Fruit fly (Drosophila melanogaster): ENCODE data around the gene Syx5.

Gene Syx5

DNA sequence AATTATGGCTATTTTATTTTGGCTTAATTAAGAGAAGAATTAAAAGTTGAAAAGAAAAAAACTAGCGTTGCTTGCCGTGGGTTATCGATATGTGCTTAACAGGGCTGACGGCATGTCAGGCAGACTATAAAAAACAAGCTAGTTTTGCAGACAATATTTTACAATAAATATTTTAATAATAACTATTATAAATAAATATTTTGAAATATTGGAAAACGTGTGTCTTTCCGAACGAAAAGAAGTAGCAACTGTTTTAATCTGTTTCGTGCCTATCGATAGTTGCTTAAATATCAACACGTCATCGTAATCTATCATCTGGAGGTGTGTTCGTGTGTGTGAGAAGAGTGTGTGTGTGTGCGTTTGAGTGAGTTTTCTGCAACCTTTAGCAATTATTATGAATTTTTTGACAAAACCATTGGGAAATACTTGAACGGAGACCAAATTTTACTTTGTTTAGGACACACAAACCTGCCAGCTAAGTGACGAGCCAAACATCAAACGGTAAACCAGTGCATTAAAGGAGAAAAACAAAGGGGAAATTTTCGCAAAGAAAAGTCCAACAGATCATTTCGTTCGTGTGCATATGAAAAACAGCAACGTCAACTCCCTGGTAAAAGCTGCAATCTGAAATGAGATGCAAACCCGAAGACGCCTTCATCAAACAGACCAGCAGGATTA lies at the start of gene Syx5, which contains the start of gene CG5861:
TSS of gene Syx5 (plus strand) at position 321 of the 678 bp plus-strand sequence.
TSS of gene CG5861 (minus strand) at position 273 of the 678 bp plus-strand sequence.
- TF ChIP-seq toe (GFP tag; optimal IDR thresholded peaks at IDR 0.05), result no peak
- TF ChIP-seq CG14711 (tag; optimal IDR thresholded peaks at IDR 0.05), result peak; percentile 76
- no peak for TF ChIP-seq kay (GFP tag; ENCODE audit: borderline replicate concordance)
- peak; percentile 46 to 65 for TF ChIP-seq cnc (optimal IDR thresholded peaks at IDR 0.05)
- TF ChIP-seq CG7101 (tag; optimal IDR thresholded peaks at IDR 0.05), result peak; percentile 78
- peak; percentile 28 for TF ChIP-seq Clk (GFP tag; optimal IDR thresholded peaks at IDR 0.05)
- TF ChIP-seq Mnt (GFP tag; optimal IDR thresholded peaks at IDR 0.05), result peak; percentile 66
- peak; percentile 42 for TF ChIP-seq CG7045 (GFP tag; optimal IDR thresholded peaks at IDR 0.05)
- TF ChIP-seq Crg-1 (GFP tag; optimal IDR thresholded peaks at IDR 0.05), result peak; percentile 35
- peak; percentile 89 for TF ChIP-seq tj (GFP tag; optimal IDR thresholded peaks at IDR 0.05)
- peak; percentile 55 for TF ChIP-seq pad (GFP tag; optimal IDR thresholded peaks at IDR 0.05)
- TF ChIP-seq cic (GFP tag; optimal IDR thresholded peaks at IDR 0.05), result peak; percentile 59
- TF ChIP-seq CG12768 (GFP tag; optimal IDR thresholded peaks at IDR 0.05), result peak; percentile 58
- peak; percentile 9 for TF ChIP-seq ovo (GFP tag; optimal IDR thresholded peaks at IDR 0.05)
- TF ChIP-seq Hr96 (GFP tag; optimal IDR thresholded peaks at IDR 0.05), result no peak
- no peak for TF ChIP-seq CG5204 (GFP tag; optimal IDR thresholded peaks at IDR 0.05)
- TF ChIP-seq CG1620 (GFP tag; optimal IDR thresholded peaks at IDR 0.05), result no peak
- peak; percentile 15 for TF ChIP-seq CG33017 (tag; optimal IDR thresholded peaks at IDR 0.05)
- TF ChIP-seq CG11617 (GFP tag; optimal IDR thresholded peaks at IDR 0.05), result peak; percentile 72
- TF ChIP-seq bab1 (GFP tag; optimal IDR thresholded peaks at IDR 0.05), result peak; percentile 78

DNA sequence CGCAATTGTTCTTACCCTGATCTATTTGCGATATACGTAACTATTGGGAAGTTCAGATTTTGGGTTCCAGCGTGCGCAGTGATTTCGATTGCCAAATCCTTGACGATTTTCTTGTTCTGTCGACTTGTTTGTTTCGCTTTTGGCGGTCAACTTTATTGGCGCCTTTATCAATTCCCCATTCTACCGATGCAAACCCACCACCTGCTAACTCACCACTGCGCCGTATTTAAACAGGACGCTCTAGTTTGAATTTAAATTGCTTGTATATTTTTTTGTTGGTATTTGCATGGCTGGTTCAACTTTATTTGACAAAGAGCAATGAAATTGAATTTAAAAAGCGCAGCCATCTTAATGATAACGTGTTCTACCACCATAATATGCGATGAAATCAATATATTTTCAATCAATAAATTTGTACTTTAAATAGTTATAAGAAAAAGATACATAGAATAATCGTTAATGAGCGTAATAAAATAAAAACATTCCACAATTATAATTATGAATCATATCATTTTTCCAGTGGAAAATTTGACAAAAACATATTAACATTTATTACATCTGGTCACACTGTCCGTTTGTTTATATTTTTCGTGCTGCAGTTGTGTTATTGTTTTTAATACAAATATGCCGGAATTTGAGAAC lies 45.4 kb upstream of the Syx5 start, which contains the start of the genes twe and CG4935:
TSS of gene twe (minus strand) at position 302 of the 642 bp plus-strand sequence.
TSS of gene CG4935 (plus strand) at position 566 of the 642 bp plus-strand sequence.
- TF ChIP-seq toe (GFP tag; optimal IDR thresholded peaks at IDR 0.05) (no peak), bab1 (GFP tag; optimal IDR thresholded peaks at IDR 0.05) (peak; percentile 32)

DNA sequence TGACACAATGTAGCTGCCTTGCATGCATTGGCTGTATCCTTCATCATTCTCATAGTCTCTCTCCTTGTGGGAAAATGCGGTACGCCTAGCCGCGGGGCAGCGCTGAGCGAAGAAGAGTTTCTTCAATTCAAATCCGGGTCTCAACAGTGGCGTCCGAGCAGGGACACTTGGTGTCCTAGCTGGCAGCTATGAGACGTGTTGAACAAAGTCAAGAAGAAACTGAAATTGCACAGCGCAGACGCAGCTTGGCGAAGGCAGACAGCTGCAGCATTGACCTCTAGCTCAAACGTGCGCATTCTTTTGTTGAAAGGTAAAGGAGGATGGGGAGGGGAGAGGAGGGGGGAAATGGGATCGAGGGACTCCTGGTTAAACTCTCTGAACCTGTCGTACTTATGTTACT lies 43.4 kb upstream of the Syx5 start:
- no peak for TF ChIP-seq cic (GFP tag; optimal IDR thresholded peaks at IDR 0.05)

DNA sequence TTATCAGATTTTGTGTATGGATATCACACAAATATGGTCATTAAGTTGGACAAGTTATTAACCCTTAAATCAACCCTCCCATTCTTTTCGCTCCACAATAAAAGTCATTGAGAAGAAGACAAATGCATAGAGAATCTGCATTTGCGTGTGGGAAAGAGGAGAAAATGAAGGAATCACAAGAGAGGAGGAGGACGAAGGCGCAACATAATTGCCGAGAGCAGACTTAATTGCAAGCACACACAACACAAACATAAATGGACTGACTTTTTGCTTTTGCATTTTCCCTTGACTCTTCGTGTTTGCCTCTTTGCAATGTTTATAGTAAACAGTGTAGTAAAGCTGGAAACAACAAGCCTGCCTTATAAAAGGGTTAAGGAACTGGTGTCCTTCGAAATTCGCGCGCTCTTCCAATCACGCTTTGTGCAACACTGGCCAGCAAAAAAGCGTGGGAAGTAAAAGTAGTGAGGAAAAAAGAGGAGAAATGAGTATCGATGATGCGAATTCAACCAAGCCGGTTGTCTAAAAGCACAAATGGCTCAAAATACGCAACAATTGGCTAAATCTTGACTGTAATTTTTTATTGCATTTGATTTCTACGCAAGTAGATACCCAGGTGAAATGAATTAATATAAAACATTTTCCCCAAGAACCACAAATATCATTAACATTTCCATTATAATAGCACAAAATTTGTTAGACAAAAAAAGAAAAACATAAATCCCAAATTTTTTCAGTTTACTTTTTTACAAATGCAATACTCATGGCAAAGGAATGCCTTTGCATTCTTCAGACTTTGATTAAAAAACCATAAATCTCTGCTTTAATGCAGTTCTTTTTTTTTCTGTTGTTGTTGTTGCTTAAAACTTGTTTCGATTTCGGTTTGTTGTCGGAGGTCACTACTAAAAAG lies 39.7 kb upstream of the Syx5 start:
- TF ChIP-seq ovo (GFP tag; optimal IDR thresholded peaks at IDR 0.05), result no peak
- no peak for TF ChIP-seq tj (GFP tag; optimal IDR thresholded peaks at IDR 0.05)
- TF ChIP-seq CG12768 (GFP tag; optimal IDR thresholded peaks at IDR 0.05), result no peak
- TF ChIP-seq cnc (optimal IDR thresholded peaks at IDR 0.05), result no peak
- no peak for TF ChIP-seq toe (GFP tag; optimal IDR thresholded peaks at IDR 0.05)
- no peak for TF ChIP-seq kay (GFP tag; ENCODE audit: borderline replicate concordance)
- TF ChIP-seq Hr96 (GFP tag; optimal IDR thresholded peaks at IDR 0.05), result no peak
- no peak for TF ChIP-seq CG7045 (GFP tag; optimal IDR thresholded peaks at IDR 0.05)
- no peak for TF ChIP-seq Crg-1 (GFP tag; optimal IDR thresholded peaks at IDR 0.05)
- no peak for TF ChIP-seq CG5204 (GFP tag; optimal IDR thresholded peaks at IDR 0.05)
- TF ChIP-seq CG33017 (tag; optimal IDR thresholded peaks at IDR 0.05), result no peak
- no peak for TF ChIP-seq bab1 (GFP tag; optimal IDR thresholded peaks at IDR 0.05)

DNA sequence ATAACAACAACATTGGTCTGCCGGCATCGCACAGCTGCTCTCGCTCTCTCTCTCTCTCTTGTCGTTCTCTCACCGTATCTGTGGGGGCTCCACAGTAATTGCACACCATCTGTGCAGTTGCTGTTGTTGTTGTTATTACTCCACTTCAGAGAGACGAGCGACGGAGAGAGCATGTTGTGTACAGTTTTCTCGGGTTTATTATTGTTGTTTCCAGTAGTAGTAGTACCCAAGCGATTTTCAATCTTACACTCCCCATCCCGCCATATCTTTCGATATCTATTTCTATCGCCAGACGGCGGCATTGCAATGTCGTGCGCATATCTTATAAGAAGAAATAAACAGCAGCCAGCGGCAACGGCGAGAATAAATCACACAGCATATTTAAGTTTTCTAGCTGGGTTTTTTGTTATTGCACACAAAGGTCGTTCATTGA lies 39.0 kb upstream of the Syx5 start:
- TF ChIP-seq tj (GFP tag; optimal IDR thresholded peaks at IDR 0.05) (peak; percentile 23), bab1 (GFP tag; optimal IDR thresholded peaks at IDR 0.05) (peak; percentile 43), cnc (optimal IDR thresholded peaks at IDR 0.05) (no peak), CG7045 (GFP tag; optimal IDR thresholded peaks at IDR 0.05) (no peak), CG33017 (tag; optimal IDR thresholded peaks at IDR 0.05) (peak; percentile 25), CG7101 (tag; optimal IDR thresholded peaks at IDR 0.05) (no peak), ovo (GFP tag; optimal IDR thresholded peaks at IDR 0.05) (no peak), cic (GFP tag; optimal IDR thresholded peaks at IDR 0.05) (peak; percentile 81), pad (GFP tag; optimal IDR thresholded peaks at IDR 0.05) (peak; percentile 68), CG12768 (GFP tag; optimal IDR thresholded peaks at IDR 0.05) (peak; percentile 17), CG1620 (GFP tag; optimal IDR thresholded peaks at IDR 0.05) (no peak)

DNA sequence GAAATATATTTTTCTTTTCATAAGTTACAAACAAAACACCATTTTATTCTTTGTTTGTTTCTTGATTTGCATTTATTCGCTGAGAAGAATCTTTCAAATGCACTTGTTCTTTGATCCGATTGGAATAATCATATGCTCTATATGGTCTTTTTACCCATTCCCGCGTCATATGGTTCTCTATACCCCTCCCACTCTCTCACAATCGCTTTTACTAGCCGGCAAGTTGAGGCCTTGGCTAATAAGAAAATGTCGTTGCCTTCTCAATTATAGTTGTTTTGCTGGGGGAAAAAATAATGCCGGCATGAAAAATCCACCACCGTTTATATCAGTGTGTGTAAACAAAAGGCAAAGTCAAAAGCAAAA lies 38.3 kb upstream of the Syx5 start:
- TF ChIP-seq Mnt (GFP tag; optimal IDR thresholded peaks at IDR 0.05), result no peak
- TF ChIP-seq kay (GFP tag; ENCODE audit: borderline replicate concordance), result peak; percentile 73

All from whole organism, adult.